Worm (Caenorhabditis elegans) whole organism, L4 larva: ENCODE measurements around the gene nspc-17.

Experiments used
- F44E2.7 ChIP-seq: fragments of 200-800 bp; sonication (Bioruptor generic); IDR thresholded peaks from 2 replicates; pipeline ENCODE4 v2.1.2; 2022; ENCODE audit warnings: missing genetic modification characterization, missing compliant biosample characterization
- R02D3.7 ChIP-seq: fragments of 150-350 bp; sonication (generic microtip); optimal IDR thresholded peaks from 3 replicates; lab custom pipeline; 2014; ENCODE audit warnings: missing biosample characterization, missing genetic modification characterization
- Y48G9A.11 ChIP-seq: fragments of 200-800 bp; sonication (Bioruptor generic); IDR thresholded peaks from 2 replicates; pipeline ENCODE4 v1.3.6; 2022; ENCODE audit warnings: missing genetic modification reagents, missing genetic modification characterization, missing compliant biosample characterization
- Y5F2A.4 ChIP-seq: fragments of 200-800 bp; sonication (Bioruptor generic); optimal IDR thresholded peaks from 2 replicates; lab custom pipeline; 2018; ENCODE audit warnings: mild to moderate bottlenecking, missing genetic modification characterization, missing compliant biosample characterization
- ZK337.2 ChIP-seq: fragments of 200-800 bp; sonication (Bioruptor generic); IDR thresholded peaks from 2 replicates; pipeline ENCODE4 v1.3.6; 2022; ENCODE audit warnings: missing genetic modification reagents, missing genetic modification characterization, missing compliant biosample characterization
- aha-1 ChIP-seq: fragments of 150-350 bp; peaks from one replicate; lab custom pipeline; 2014; ENCODE audit warnings: missing biosample characterization, missing genetic modification characterization
- aly-2 ChIP-seq: sonication (generic microtip); optimal IDR thresholded peaks from 2 replicates; lab custom pipeline; 2018; ENCODE audit warnings: missing biosample characterization, missing genetic modification characterization
- daf-16 ChIP-seq, 3 experiments: sonication (generic microtip); optimal IDR thresholded peaks; 2 replicates each; lab custom pipeline; 2016 to 2017; ENCODE audit warnings: missing genetic modification characterization in 3 of 3, missing genetic modification reagents in 3 of 3, mild to moderate bottlenecking in 2 of 3, missing compliant biosample characterization in 2 of 3, missing biosample characterization in 1 of 3, moderate library complexity in 1 of 3
- dmd-6 ChIP-seq: fragments of 200-800 bp; sonication (Bioruptor generic); IDR thresholded peaks from 2 replicates; pipeline ENCODE4 v1.3.6; 2022; ENCODE audit warnings: missing genetic modification reagents, missing genetic modification characterization, missing compliant biosample characterization
- dpl-1 ChIP-seq: fragments of 150-350 bp; optimal IDR thresholded peaks from 2 replicates; lab custom pipeline; 2014; ENCODE audit warnings: missing biosample characterization, missing genetic modification reagents, missing genetic modification characterization
- dve-1 ChIP-seq: sonication (generic microtip); optimal IDR thresholded peaks from 2 replicates; lab custom pipeline; 2017; ENCODE audit warnings: antibody characterized with exemption, mild to moderate bottlenecking, missing genetic modification characterization, missing compliant biosample characterization; ENCODE audit not compliant: insufficient read depth
- egl-27 ChIP-seq: sonication (generic microtip); optimal IDR thresholded peaks from 3 replicates; lab custom pipeline; 2017; ENCODE audit warnings: missing biosample characterization, missing genetic modification reagents, missing genetic modification characterization
- egl-43 ChIP-seq: fragments of 200-800 bp; sonication (Bioruptor generic); IDR thresholded peaks from 2 replicates; pipeline ENCODE4 v1.3.6; 2022; ENCODE audit warnings: missing genetic modification reagents, missing genetic modification characterization, missing compliant biosample characterization
- hlh-11 ChIP-seq: fragments of 200-800 bp; sonication (Bioruptor generic); optimal IDR thresholded peaks from 2 replicates; lab custom pipeline; 2018; ENCODE audit warnings: mild to moderate bottlenecking, missing genetic modification characterization, missing compliant biosample characterization
- hlh-30 ChIP-seq: sonication (generic microtip); optimal IDR thresholded peaks from 2 replicates; lab custom pipeline; 2017; ENCODE audit warnings: antibody characterized with exemption, mild to moderate bottlenecking, missing genetic modification characterization, missing compliant biosample characterization; ENCODE audit not compliant: insufficient read depth
- hmg-1.1 ChIP-seq: fragments of 200-800 bp; sonication (Bioruptor generic); IDR thresholded peaks from 2 replicates; pipeline ENCODE4 v1.3.6; 2022; ENCODE audit warnings: missing genetic modification reagents, missing genetic modification characterization, missing compliant biosample characterization
- lin-29 ChIP-seq: fragments of 200-800 bp; sonication (Bioruptor generic); IDR thresholded peaks from 2 replicates; pipeline ENCODE4 v1.3.6; 2022; ENCODE audit warnings: missing genetic modification reagents, missing genetic modification characterization, missing compliant biosample characterization
- lin-38 ChIP-seq: fragments of 200-800 bp; sonication (Bioruptor generic); IDR thresholded peaks from 2 replicates; pipeline ENCODE4 v1.3.6; 2022; ENCODE audit warnings: missing genetic modification reagents, missing genetic modification characterization, missing compliant biosample characterization
- lir-3 ChIP-seq: sonication (generic microtip); optimal IDR thresholded peaks from 2 replicates; lab custom pipeline; 2016; ENCODE audit warnings: mild to moderate bottlenecking, missing genetic modification characterization, missing compliant biosample characterization
- lsy-2 ChIP-seq, 2 experiments: fragments of 150-350 bp in 1 of 2; sonication (generic microtip) in 1 of 2; optimal IDR thresholded peaks; 2 replicates each; lab custom pipeline; 2014 to 2017; ENCODE audit warnings: missing biosample characterization in 2 of 2, missing genetic modification characterization in 2 of 2
- mdt-29 ChIP-seq: fragments of 200-800 bp; sonication (Bioruptor generic); IDR thresholded peaks from 2 replicates; pipeline ENCODE4 v1.3.6; 2022; ENCODE audit warnings: missing genetic modification reagents, missing genetic modification characterization, missing compliant biosample characterization
- mes-2 ChIP-seq: sonication (generic microtip); optimal IDR thresholded peaks from 2 replicates; lab custom pipeline; 2016; ENCODE audit warnings: missing genotype, mild to moderate bottlenecking, missing genetic modification characterization, missing compliant biosample characterization; ENCODE audit not compliant: poor library complexity, severe bottlenecking
- mxl-3 ChIP-seq: fragments of 200-800 bp; sonication (Bioruptor generic); optimal IDR thresholded peaks from 2 replicates; lab custom pipeline; 2018; ENCODE audit warnings: mild to moderate bottlenecking, missing genetic modification characterization, missing compliant biosample characterization
- nhr-10 ChIP-seq: fragments of 150-350 bp; optimal IDR thresholded peaks from 2 replicates; lab custom pipeline; 2014; ENCODE audit warnings: missing biosample characterization, missing genetic modification characterization
- nhr-102 ChIP-seq: sonication (generic microtip); optimal IDR thresholded peaks from 2 replicates; lab custom pipeline; 2016; ENCODE audit warnings: mild to moderate bottlenecking, missing genetic modification characterization, moderate library complexity, missing compliant biosample characterization
- nhr-237 ChIP-seq: sonication (generic microtip); optimal IDR thresholded peaks from 2 replicates; lab custom pipeline; 2017; ENCODE audit warnings: missing biosample characterization, missing genetic modification characterization
- nhr-28 ChIP-seq: fragments of 150-350 bp; optimal IDR thresholded peaks from 2 replicates; lab custom pipeline; 2014; ENCODE audit warnings: missing biosample characterization, missing genetic modification characterization
- nhr-48 ChIP-seq: sonication (generic microtip); optimal IDR thresholded peaks from 2 replicates; lab custom pipeline; 2016; ENCODE audit warnings: mild to moderate bottlenecking, missing genetic modification characterization, missing compliant biosample characterization
- nhr-6 ChIP-seq: fragments of 150-350 bp; optimal IDR thresholded peaks from 2 replicates; lab custom pipeline; 2014; ENCODE audit warnings: missing biosample characterization, missing genetic modification characterization
- nhr-76 ChIP-seq: fragments of 150-350 bp; optimal IDR thresholded peaks from 2 replicates; lab custom pipeline; 2014; ENCODE audit warnings: missing biosample characterization, missing genetic modification characterization
- pqm-1 ChIP-seq: sonication (generic microtip); optimal IDR thresholded peaks from 2 replicates; lab custom pipeline; 2017; ENCODE audit warnings: missing biosample characterization, missing genetic modification characterization
- saeg-2 ChIP-seq: fragments of 200-800 bp; sonication (Bioruptor generic); IDR thresholded peaks from 2 replicates; pipeline ENCODE4 v1.3.6; 2022; ENCODE audit warnings: missing genetic modification reagents, missing genetic modification characterization, missing compliant biosample characterization
- set-16 ChIP-seq: fragments of 200-800 bp; sonication (Bioruptor generic); IDR thresholded peaks from 2 replicates; pipeline ENCODE4 v1.3.6; 2022; ENCODE audit warnings: missing genetic modification reagents, missing genetic modification characterization, missing compliant biosample characterization
- snpc-1.2 ChIP-seq: fragments of 200-800 bp; sonication (Bioruptor generic); IDR thresholded peaks from 2 replicates; pipeline ENCODE4 v1.3.6; 2022; ENCODE audit warnings: missing genetic modification reagents, missing genetic modification characterization, missing compliant biosample characterization
- spr-3 ChIP-seq: fragments of 200-800 bp; sonication (Bioruptor generic); optimal IDR thresholded peaks from 2 replicates; lab custom pipeline; 2018; ENCODE audit warnings: mild to moderate bottlenecking, missing genetic modification characterization, missing compliant biosample characterization
- tra-1 ChIP-seq: fragments of 200-800 bp; sonication (Bioruptor generic); IDR thresholded peaks from 2 replicates; pipeline ENCODE4 v1.3.6; 2022; ENCODE audit warnings: missing genetic modification reagents, missing genetic modification characterization, missing compliant biosample characterization
- unc-62 ChIP-seq, 3 experiments: fragments of 150-350 bp in 1 of 3; sonication (generic microtip); optimal IDR thresholded peaks in 2 of 3; peaks in 1 of 3; 1 replicate in 1 of 3; 2 replicates in 2 of 3; lab custom pipeline; 2014 to 2017; ENCODE audit warnings: missing biosample characterization in 3 of 3, missing genetic modification characterization in 3 of 3, missing genetic modification reagents in 3 of 3, missing genotype in 1 of 3
- zfp-2 ChIP-seq: sonication (generic microtip); optimal IDR thresholded peaks from 2 replicates; lab custom pipeline; 2016; ENCODE audit warnings: mild to moderate bottlenecking, missing genetic modification characterization, missing compliant biosample characterization
- zfp-3 ChIP-seq: fragments of 200-800 bp; sonication (Bioruptor generic); conservative IDR thresholded peaks from 2 replicates; pipeline ENCODE4 v1.3.6; 2022; ENCODE audit warnings: missing genetic modification reagents, missing genetic modification characterization, missing compliant biosample characterization
- zip-11 ChIP-seq: fragments of 200-800 bp; sonication (Bioruptor generic); IDR thresholded peaks from 2 replicates; pipeline ENCODE4 v1.3.6; 2022; ENCODE audit warnings: missing genetic modification characterization, missing compliant biosample characterization
- zip-2 ChIP-seq: fragments of 150-350 bp; optimal IDR thresholded peaks from 2 replicates; lab custom pipeline; 2014; ENCODE audit warnings: missing biosample characterization, missing genetic modification characterization
- ztf-11 ChIP-seq: fragments of 150-350 bp; optimal IDR thresholded peaks from 2 replicates; lab custom pipeline; 2014; ENCODE audit warnings: missing biosample characterization, missing genetic modification characterization

The nspc-17 gene

ce11 chrX:14503800-14504550 lies 21.0 kb downstream of the nspc-17 start, which contains the start of gene M163.1:
Gene M163.1 (minus strand): TSS chrX:14503824.
- no peak for TF ChIP-seq nhr-237
- TF ChIP-seq nhr-102 (tag; lab: Kevin White, UChicago) = no peak
- TF ChIP-seq mes-2 (tag; lab: Kevin White, UChicago) = peak; percentile 1
- TF ChIP-seq daf-16 (GFP tag; optimal IDR thresholded peaks at IDR 0.05; lab: Kevin White, UChicago) = no peak
- TF ChIP-seq daf-16 (tag; optimal IDR thresholded peaks at IDR 0.05; lab: Kevin White, UChicago) = peak; percentile 57
- TF ChIP-seq aha-1 = peak; percentile 95
- peak; percentile 42 for TF ChIP-seq dve-1
- peak; percentile 84 for TF ChIP-seq set-16
- peak; percentile 37 for TF ChIP-seq nhr-28
- TF ChIP-seq nhr-48 (tag; lab: Kevin White, UChicago) = no peak
- TF ChIP-seq snpc-1.2 (GFP tag; lab: Robert Waterston, UW) = no peak
- TF ChIP-seq lin-38 = 0 out of 2 replicates have a peak, but pooled peaks have one; percentile 18
- no peak for TF ChIP-seq egl-27 (tag; lab: Kevin White, UChicago)
- TF ChIP-seq hlh-11 (tag; lab: Kevin White, UChicago) = peak; percentile 38
- 0 out of 2 replicates have a peak, but pooled peaks have one; percentile 28 for TF ChIP-seq tra-1
- 0 out of 2 replicates have a peak, but pooled peaks have one; percentile 11 for TF ChIP-seq mdt-29 (GFP tag; lab: Robert Waterston, UW)
- TF ChIP-seq ztf-11 (tag; lab: Kevin White, UChicago) = no peak
- TF ChIP-seq F44E2.7 (GFP tag; lab: Robert Waterston, UW) = 0 out of 2 replicates have a peak, but pooled peaks have one; percentile 48
- peak; percentile 56 for TF ChIP-seq dmd-6 (GFP tag; lab: Robert Waterston, UW)
- TF ChIP-seq zfp-2 = no peak
- no peak for TF ChIP-seq nhr-10 (tag; lab: Kevin White, UChicago)
- peak; percentile 76 for TF ChIP-seq hlh-30 (tag; lab: Kevin White, UChicago)
- TF ChIP-seq spr-3 (GFP tag; lab: Kevin White, UChicago) = no peak
- peak; percentile 49 for TF ChIP-seq pqm-1 (tag; lab: Kevin White, UChicago)
- TF ChIP-seq unc-62 (GFP tag; optimal IDR thresholded peaks at IDR 0.05 in 1 of 2; lab: Kevin White, UChicago) = peak in 1 of 2 experiments; percentile 91
- TF ChIP-seq unc-62 (tag; optimal IDR thresholded peaks at IDR 0.05; lab: Kevin White, UChicago) = no peak
- TF ChIP-seq egl-43 (GFP tag; lab: Robert Waterston, UW) = 0 out of 2 replicates have a peak, but pooled peaks have one; percentile 11

ce11 chrX:14503282-14503681 lies 21.7 kb downstream of the nspc-17 start:
- TF ChIP-seq dmd-6 (GFP tag; lab: Robert Waterston, UW) (peak; percentile 52), hlh-11 (tag; lab: Kevin White, UChicago) (peak; percentile 69), nhr-28 (peak; percentile 31), nhr-48 (tag; lab: Kevin White, UChicago) (peak; percentile 18), nhr-6 (no peak), hlh-30 (tag; lab: Kevin White, UChicago) (peak; percentile 25), lir-3 (tag; lab: Kevin White, UChicago) (no peak), zip-2 (no peak), mxl-3 (GFP tag; lab: Kevin White, UChicago) (peak; percentile 7), mes-2 (tag; lab: Kevin White, UChicago) (no peak), unc-62 (GFP tag; optimal IDR thresholded peaks at IDR 0.05 in 1 of 2; lab: Kevin White, UChicago) (peak in 1 of 2 experiments; percentile 19), unc-62 (tag; optimal IDR thresholded peaks at IDR 0.05; lab: Kevin White, UChicago) (no peak), lsy-2 (tag; optimal IDR thresholded peaks at IDR 0.05; lab: Kevin White, UChicago) (peak in 1 of 2 experiments; percentile 3), daf-16 (GFP tag; optimal IDR thresholded peaks at IDR 0.05; lab: Kevin White, UChicago) (peak in 1 of 2 experiments; percentile 56), daf-16 (tag; optimal IDR thresholded peaks at IDR 0.05; lab: Kevin White, UChicago) (no peak), tra-1 (peak; percentile 58; the same call in 1 of the 2 replicates)

- no peak for TF ChIP-seq aly-2 (tag; lab: Kevin White, UChicago)
- TF ChIP-seq Y5F2A.4 (GFP tag; lab: Kevin White, UChicago) = no peak
- TF ChIP-seq dpl-1 (GFP tag; lab: Kevin White, UChicago) = peak; percentile 12
- TF ChIP-seq hmg-1.1 (GFP tag; lab: Robert Waterston, UW) = no peak
- TF ChIP-seq saeg-2 (GFP tag; lab: Robert Waterston, UW) = peak; percentile 84; the same call in 1 of the 2 replicates
- peak; percentile 95 for TF ChIP-seq hlh-11 (tag; lab: Kevin White, UChicago)
- no peak for TF ChIP-seq ztf-11 (tag; lab: Kevin White, UChicago)
- TF ChIP-seq zip-11 (GFP tag; lab: Robert Waterston, UW) = no peak
- no peak; the same call in 1 of the 2 replicates for TF ChIP-seq lin-29 (GFP tag; lab: Robert Waterston, UW)
- TF ChIP-seq zip-2 = no peak
- TF ChIP-seq nhr-6 = no peak
- peak; percentile 71; the same call in 1 of the 2 replicates for TF ChIP-seq tra-1
- TF ChIP-seq ZK337.2 = no peak
- TF ChIP-seq pqm-1 (tag; lab: Kevin White, UChicago) = peak; percentile 76
- no peak for TF ChIP-seq mes-2 (tag; lab: Kevin White, UChicago)
- peak; percentile 14; the same call in 1 of the 2 replicates for TF ChIP-seq zfp-3 (GFP tag; lab: Robert Waterston, UW)
- no peak for TF ChIP-seq nhr-76 (tag; lab: Kevin White, UChicago)
- no peak for TF ChIP-seq R02D3.7 (tag; lab: Kevin White, UChicago)
- no peak for TF ChIP-seq Y48G9A.11
Observed at ce11 chrX:14502116-14502587, 22.8 kb downstream of the nspc-17 start.
